Fruit fly (Drosophila melanogaster) Kc167 (cell line): ENCODE results near the gene mIF2.

Source experiments
- Myc ChIP-seq: fragments of >200 bp; optimal IDR thresholded peaks from 2 replicates; lab custom pipeline; 2017; ENCODE audit warnings: missing external identifiers
- Sin3A ChIP-seq: fragments of >200 bp; optimal IDR thresholded peaks from 2 replicates; lab custom pipeline; 2018; ENCODE audit warnings: missing external identifiers
- h ChIP-seq: fragments of >200 bp; optimal IDR thresholded peaks from 3 replicates; lab custom pipeline; 2018; ENCODE audit warnings: missing external identifiers
- insv ChIP-seq: fragments of >200 bp; optimal IDR thresholded peaks from 3 replicates; lab custom pipeline; 2018; ENCODE audit warnings: missing external identifiers
- psq ChIP-seq: fragments of >200 bp; optimal IDR thresholded peaks from 2 replicates; lab custom pipeline; 2017; ENCODE audit warnings: missing external identifiers
- ttk ChIP-seq: sonication (Bioruptor generic); optimal IDR thresholded peaks from 2 replicates; lab custom pipeline; 2017; ENCODE audit warnings: missing external identifiers

The mIF2 gene

dm6 chr3R:28544538-28545393 is at the start of gene mIF2:
TSS of gene mIF2 (minus strand) at chr3R:28544817.
- TF ChIP-seq ttk (lab: Kevin White, UChicago) (no peak), Myc (lab: Kevin White, UChicago) (no peak), insv (lab: Kevin White, UChicago) (no peak), h (lab: Kevin White, UChicago) (no peak), psq (no peak), Sin3A (no peak)

dm6 chr3R:28590462-28590861 is 45.8 kb upstream of the mIF2 start:
- TF ChIP-seq Myc (lab: Kevin White, UChicago): no peak
- no peak for TF ChIP-seq psq
- no peak for TF ChIP-seq insv (lab: Kevin White, UChicago)
- TF ChIP-seq h (lab: Kevin White, UChicago): no peak
- TF ChIP-seq ttk (lab: Kevin White, UChicago): no peak
- no peak for TF ChIP-seq Sin3A

dm6 chr3R:28588395-28589050 is 43.9 kb upstream of the mIF2 start:
- TF ChIP-seq Myc (lab: Kevin White, UChicago): no peak
- no peak for TF ChIP-seq psq
- TF ChIP-seq ttk (lab: Kevin White, UChicago): no peak
- no peak for TF ChIP-seq insv (lab: Kevin White, UChicago)
- no peak for TF ChIP-seq h (lab: Kevin White, UChicago)
- no peak for TF ChIP-seq Sin3A

dm6 chr3R:28586943-28587342 is 42.3 kb upstream of the mIF2 start:
- TF ChIP-seq psq: no peak
- no peak for TF ChIP-seq insv (lab: Kevin White, UChicago)
- no peak for TF ChIP-seq Myc (lab: Kevin White, UChicago)
- no peak for TF ChIP-seq h (lab: Kevin White, UChicago)
- no peak for TF ChIP-seq ttk (lab: Kevin White, UChicago)
- no peak for TF ChIP-seq Sin3A

DNA sequence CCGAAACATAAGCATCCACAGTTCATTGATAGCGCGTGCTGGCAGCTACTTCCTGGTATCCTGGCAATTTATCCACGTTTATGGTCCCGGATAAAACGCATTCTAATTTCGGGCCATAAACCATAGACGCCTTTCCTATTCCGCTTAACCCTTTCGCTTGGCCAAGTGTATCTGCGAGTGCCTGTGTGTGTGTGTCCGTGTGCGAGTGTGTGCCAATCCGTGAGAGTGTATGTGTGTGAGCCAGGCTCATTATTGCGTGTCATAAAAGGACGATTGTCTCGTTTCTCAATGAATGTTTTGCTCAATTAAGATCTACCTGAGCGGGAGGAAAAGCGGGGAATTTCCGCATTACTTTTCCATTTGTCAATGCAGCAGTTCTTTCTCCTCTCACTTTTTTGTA is 41.6 kb upstream of the mIF2 start:
- TF ChIP-seq psq (no peak), ttk (lab: Kevin White, UChicago) (no peak), h (lab: Kevin White, UChicago) (no peak), insv (lab: Kevin White, UChicago) (no peak), Sin3A (no peak), Myc (lab: Kevin White, UChicago) (no peak)

- TF ChIP-seq h (lab: Kevin White, UChicago) (no peak), Myc (lab: Kevin White, UChicago) (no peak), ttk (lab: Kevin White, UChicago) (no peak), psq (no peak)
These were observed 40.6 kb upstream of the mIF2 start, which contains the start of gene fkh for dm6 chr3R:28585076-28585821. TSS of gene fkh (minus strand) at chr3R:28585264.

- TF ChIP-seq ttk (lab: Kevin White, UChicago): no peak
- TF ChIP-seq insv (lab: Kevin White, UChicago): no peak
- TF ChIP-seq psq: no peak
- TF ChIP-seq Myc (lab: Kevin White, UChicago): no peak
- TF ChIP-seq h (lab: Kevin White, UChicago): no peak
- TF ChIP-seq Sin3A: no peak
These were observed 39.7 kb upstream of the mIF2 start for dm6 chr3R:28584237-28584834.

DNA sequence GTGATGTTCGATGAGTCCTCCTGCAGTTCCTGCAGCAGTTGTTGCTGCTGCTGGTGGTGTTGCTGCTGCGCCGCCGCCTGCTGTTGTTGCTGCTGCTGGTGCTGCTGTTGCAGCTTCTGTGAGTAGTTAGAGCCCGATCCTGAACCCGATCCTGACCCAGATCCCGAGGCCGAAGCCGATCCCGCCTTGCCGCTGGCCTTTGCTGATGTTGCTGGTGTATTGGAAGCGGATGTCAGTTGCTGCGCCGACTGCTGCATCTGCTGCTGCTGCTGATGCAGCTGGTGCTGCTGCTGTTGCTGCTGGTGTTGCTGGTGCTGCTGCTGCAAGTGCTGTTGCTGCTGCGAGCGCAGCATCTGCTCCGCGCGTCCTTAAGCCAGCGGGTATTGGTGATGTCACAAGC is 38.0 kb upstream of the mIF2 start:
- no peak for TF ChIP-seq ttk (lab: Kevin White, UChicago)

dm6 chr3R:28580540-28581095 is 36.0 kb upstream of the mIF2 start:
- TF ChIP-seq insv (lab: Kevin White, UChicago) (no peak), Myc (lab: Kevin White, UChicago) (no peak), h (lab: Kevin White, UChicago) (no peak), Sin3A (no peak), ttk (lab: Kevin White, UChicago) (no peak), psq (no peak)

- TF ChIP-seq ttk (lab: Kevin White, UChicago) (no peak), insv (lab: Kevin White, UChicago) (no peak), Sin3A (no peak), psq (no peak), Myc (lab: Kevin White, UChicago) (no peak), h (lab: Kevin White, UChicago) (no peak)
These were observed 35.4 kb upstream of the mIF2 start for dm6 chr3R:28580013-28580412.

- TF ChIP-seq Myc (lab: Kevin White, UChicago) (no peak), insv (lab: Kevin White, UChicago) (no peak), ttk (lab: Kevin White, UChicago) (no peak), h (lab: Kevin White, UChicago) (no peak), Sin3A (no peak)
These were observed 34.9 kb upstream of the mIF2 start for dm6 chr3R:28579501-28579900.
